Worm (Caenorhabditis elegans) whole organism, L4 larva: ENCODE data around the gene B0244.10.

Experiments used
- F10B5.3 ChIP-seq: sonication (generic microtip); optimal IDR thresholded peaks from 2 replicates; lab custom pipeline; 2016; ENCODE audit warnings: mild to moderate bottlenecking, missing genetic modification characterization, missing compliant biosample characterization
- F44E2.7 ChIP-seq: fragments of 200-800 bp; sonication (Bioruptor generic); IDR thresholded peaks from 2 replicates; pipeline ENCODE4 v2.1.2; 2022; ENCODE audit warnings: missing genetic modification characterization, missing compliant biosample characterization
- T20F7.1 ChIP-seq: fragments of 200-800 bp; sonication (Bioruptor generic); optimal IDR thresholded peaks from 2 replicates; lab custom pipeline; 2018; ENCODE audit warnings: mild to moderate bottlenecking, missing genetic modification characterization, missing compliant biosample characterization
- Y75B8A.6 ChIP-seq: fragments of 200-800 bp; sonication (Bioruptor generic); IDR thresholded peaks from 2 replicates; pipeline ENCODE4 v1.3.6; 2022; ENCODE audit warnings: missing genetic modification reagents, missing genetic modification characterization, missing compliant biosample characterization
- ZK337.2 ChIP-seq: fragments of 200-800 bp; sonication (Bioruptor generic); IDR thresholded peaks from 2 replicates; pipeline ENCODE4 v1.3.6; 2022; ENCODE audit warnings: missing genetic modification reagents, missing genetic modification characterization, missing compliant biosample characterization
- aly-2 ChIP-seq: sonication (generic microtip); optimal IDR thresholded peaks from 2 replicates; lab custom pipeline; 2018; ENCODE audit warnings: missing biosample characterization, missing genetic modification characterization
- attf-4 ChIP-seq: sonication (generic microtip); optimal IDR thresholded peaks from 3 replicates; lab custom pipeline; 2017; ENCODE audit warnings: missing biosample characterization, missing genetic modification characterization
- ceh-82 ChIP-seq: sonication (generic microtip); optimal IDR thresholded peaks from 2 replicates; lab custom pipeline; 2017; ENCODE audit warnings: missing biosample characterization, missing genetic modification characterization
- cey-2 ChIP-seq: sonication (generic microtip); optimal IDR thresholded peaks from 3 replicates; lab custom pipeline; 2017; ENCODE audit warnings: missing genetic modification characterization, mild to moderate bottlenecking, missing compliant biosample characterization, antibody characterized with exemption, borderline replicate concordance; ENCODE audit not compliant: insufficient read depth
- ctbp-1 ChIP-seq: fragments of 200-800 bp; sonication (Bioruptor generic); IDR thresholded peaks from 2 replicates; pipeline ENCODE4 v1.3.6; 2022; ENCODE audit warnings: missing genetic modification reagents, missing genetic modification characterization, missing compliant biosample characterization
- daf-12 ChIP-seq: fragments of 150-350 bp; optimal IDR thresholded peaks from 2 replicates; lab custom pipeline; 2014; ENCODE audit warnings: missing biosample characterization, missing genetic modification reagents, missing genetic modification characterization
- daf-16 ChIP-seq, 3 experiments: sonication (generic microtip); optimal IDR thresholded peaks; 2 replicates each; lab custom pipeline; 2016 to 2017; ENCODE audit warnings: missing genetic modification characterization in 3 of 3, missing genetic modification reagents in 3 of 3, mild to moderate bottlenecking in 2 of 3, missing compliant biosample characterization in 2 of 3, missing biosample characterization in 1 of 3, moderate library complexity in 1 of 3
- dmd-6 ChIP-seq: fragments of 200-800 bp; sonication (Bioruptor generic); IDR thresholded peaks from 2 replicates; pipeline ENCODE4 v1.3.6; 2022; ENCODE audit warnings: missing genetic modification reagents, missing genetic modification characterization, missing compliant biosample characterization
- egl-27 ChIP-seq: sonication (generic microtip); optimal IDR thresholded peaks from 3 replicates; lab custom pipeline; 2017; ENCODE audit warnings: missing biosample characterization, missing genetic modification reagents, missing genetic modification characterization
- egl-43 ChIP-seq: fragments of 200-800 bp; sonication (Bioruptor generic); IDR thresholded peaks from 2 replicates; pipeline ENCODE4 v1.3.6; 2022; ENCODE audit warnings: missing genetic modification reagents, missing genetic modification characterization, missing compliant biosample characterization
- fos-1 ChIP-seq: fragments of 150-350 bp; optimal IDR thresholded peaks from 2 replicates; lab custom pipeline; 2014; ENCODE audit warnings: missing biosample characterization, missing genetic modification characterization
- gei-8 ChIP-seq: fragments of 200-800 bp; sonication (Bioruptor generic); optimal IDR thresholded peaks from 2 replicates; lab custom pipeline; 2018; ENCODE audit warnings: mild to moderate bottlenecking, missing genetic modification characterization, missing compliant biosample characterization
- hif-1 ChIP-seq, 2 experiments: sonication (generic microtip); optimal IDR thresholded peaks; 2 replicates each; lab custom pipeline; 2016 to 2017; ENCODE audit warnings: missing compliant biosample characterization in 2 of 2, missing genetic modification characterization in 2 of 2, missing genetic modification reagents in 2 of 2, missing genotype in 2 of 2, mild to moderate bottlenecking in 1 of 2
- lim-7 ChIP-seq: fragments of 200-800 bp; sonication (Bioruptor generic); IDR thresholded peaks from 2 replicates; pipeline ENCODE4 v1.3.6; 2022; ENCODE audit warnings: missing genetic modification characterization, missing compliant biosample characterization
- lin-13 ChIP-seq: fragments of 150-350 bp; optimal IDR thresholded peaks from 2 replicates; lab custom pipeline; 2014; ENCODE audit warnings: missing biosample characterization, missing genetic modification reagents, missing genetic modification characterization
- lin-15B ChIP-seq: fragments of 150-350 bp; sonication (generic microtip); optimal IDR thresholded peaks from 3 replicates; lab custom pipeline; 2014; ENCODE audit warnings: missing biosample characterization, missing genetic modification characterization
- lin-38 ChIP-seq: fragments of 200-800 bp; sonication (Bioruptor generic); IDR thresholded peaks from 2 replicates; pipeline ENCODE4 v1.3.6; 2022; ENCODE audit warnings: missing genetic modification reagents, missing genetic modification characterization, missing compliant biosample characterization
- lin-39 ChIP-seq: fragments of 150-350 bp; optimal IDR thresholded peaks from 2 replicates; lab custom pipeline; 2014; ENCODE audit warnings: missing biosample characterization, missing genetic modification reagents, missing genetic modification characterization
- lir-3 ChIP-seq: sonication (generic microtip); optimal IDR thresholded peaks from 2 replicates; lab custom pipeline; 2016; ENCODE audit warnings: mild to moderate bottlenecking, missing genetic modification characterization, missing compliant biosample characterization
- lsy-2 ChIP-seq, 2 experiments: fragments of 150-350 bp in 1 of 2; sonication (generic microtip) in 1 of 2; optimal IDR thresholded peaks; 2 replicates each; lab custom pipeline; 2014 to 2017; ENCODE audit warnings: missing biosample characterization in 2 of 2, missing genetic modification characterization in 2 of 2
- madf-9 ChIP-seq: fragments of 200-800 bp; sonication (Bioruptor generic); conservative IDR thresholded peaks from 2 replicates; pipeline ENCODE4 v1.3.6; 2022; ENCODE audit warnings: missing genetic modification reagents, missing genetic modification characterization, missing compliant biosample characterization
- mdl-1 ChIP-seq, 2 experiments: fragments of 150-350 bp in 1 of 2; sonication (generic microtip) in 1 of 2; optimal IDR thresholded peaks; 2 replicates each; lab custom pipeline; 2014 to 2017; ENCODE audit warnings: missing biosample characterization in 2 of 2, missing genetic modification characterization in 2 of 2
- mdt-29 ChIP-seq: fragments of 200-800 bp; sonication (Bioruptor generic); IDR thresholded peaks from 2 replicates; pipeline ENCODE4 v1.3.6; 2022; ENCODE audit warnings: missing genetic modification reagents, missing genetic modification characterization, missing compliant biosample characterization
- nhr-10 ChIP-seq: fragments of 150-350 bp; optimal IDR thresholded peaks from 2 replicates; lab custom pipeline; 2014; ENCODE audit warnings: missing biosample characterization, missing genetic modification characterization
- nhr-111 ChIP-seq: fragments of 200-800 bp; sonication (Bioruptor generic); optimal IDR thresholded peaks from 2 replicates; lab custom pipeline; 2018; ENCODE audit warnings: mild to moderate bottlenecking, missing genetic modification characterization, missing compliant biosample characterization
- nhr-237 ChIP-seq: sonication (generic microtip); optimal IDR thresholded peaks from 2 replicates; lab custom pipeline; 2017; ENCODE audit warnings: missing biosample characterization, missing genetic modification characterization
- nhr-28 ChIP-seq: fragments of 150-350 bp; optimal IDR thresholded peaks from 2 replicates; lab custom pipeline; 2014; ENCODE audit warnings: missing biosample characterization, missing genetic modification characterization
- nhr-41 ChIP-seq: fragments of 200-800 bp; sonication (Bioruptor generic); IDR thresholded peaks from 2 replicates; pipeline ENCODE4 v1.3.6; 2022; ENCODE audit warnings: missing genetic modification reagents, missing genetic modification characterization, missing compliant biosample characterization
- nhr-42 ChIP-seq: fragments of 200-800 bp; sonication (Bioruptor generic); IDR thresholded peaks from 2 replicates; pipeline ENCODE4 v1.3.6; 2022; ENCODE audit warnings: missing genetic modification characterization, missing compliant biosample characterization
- nhr-77 ChIP-seq: fragments of 150-350 bp; optimal IDR thresholded peaks from 2 replicates; lab custom pipeline; 2014; ENCODE audit warnings: missing biosample characterization, missing genetic modification characterization
- pha-4 ChIP-seq, 2 experiments: fragments of 150-350 bp in 1 of 2; fragments of 200-800 bp in 1 of 2; sonication (Bioruptor generic) in 1 of 2; IDR thresholded peaks in 1 of 2; optimal IDR thresholded peaks in 1 of 2; 2 replicates each; pipeline versions ENCODE4 v1.3.6 to Lab custom; 2014 to 2022; ENCODE audit warnings: missing genetic modification characterization in 2 of 2, missing genetic modification reagents in 2 of 2, missing biosample characterization in 1 of 2, missing compliant biosample characterization in 1 of 2
- php-3 ChIP-seq: fragments of 200-800 bp; sonication (Bioruptor generic); IDR thresholded peaks from 2 replicates; pipeline ENCODE4 v1.3.6; 2022; ENCODE audit warnings: missing genetic modification reagents, missing genetic modification characterization, missing compliant biosample characterization
- pqm-1 ChIP-seq: sonication (generic microtip); optimal IDR thresholded peaks from 2 replicates; lab custom pipeline; 2017; ENCODE audit warnings: missing biosample characterization, missing genetic modification characterization
- set-16 ChIP-seq: fragments of 200-800 bp; sonication (Bioruptor generic); IDR thresholded peaks from 2 replicates; pipeline ENCODE4 v1.3.6; 2022; ENCODE audit warnings: missing genetic modification reagents, missing genetic modification characterization, missing compliant biosample characterization
- skn-1 ChIP-seq: fragments of 150-350 bp; optimal IDR thresholded peaks from 2 replicates; lab custom pipeline; 2014; ENCODE audit warnings: missing biosample characterization, missing genetic modification characterization
- snpc-1.2 ChIP-seq: fragments of 200-800 bp; sonication (Bioruptor generic); IDR thresholded peaks from 2 replicates; pipeline ENCODE4 v1.3.6; 2022; ENCODE audit warnings: missing genetic modification reagents, missing genetic modification characterization, missing compliant biosample characterization
- snpc-4 ChIP-seq: fragments of 150-350 bp; optimal IDR thresholded peaks from 2 replicates; lab custom pipeline; 2014; ENCODE audit warnings: missing biosample characterization, missing genetic modification characterization
- spr-1 ChIP-seq: sonication (generic microtip); optimal IDR thresholded peaks from 2 replicates; lab custom pipeline; 2016; ENCODE audit warnings: mild to moderate bottlenecking, missing genetic modification characterization, missing compliant biosample characterization
- spr-3 ChIP-seq: fragments of 200-800 bp; sonication (Bioruptor generic); optimal IDR thresholded peaks from 2 replicates; lab custom pipeline; 2018; ENCODE audit warnings: mild to moderate bottlenecking, missing genetic modification characterization, missing compliant biosample characterization
- tag-97 ChIP-seq: fragments of 200-800 bp; sonication (Bioruptor generic); IDR thresholded peaks from 2 replicates; pipeline ENCODE4 v1.3.6; 2022; ENCODE audit warnings: missing genetic modification characterization, missing compliant biosample characterization
- tra-1 ChIP-seq: fragments of 200-800 bp; sonication (Bioruptor generic); IDR thresholded peaks from 2 replicates; pipeline ENCODE4 v1.3.6; 2022; ENCODE audit warnings: missing genetic modification reagents, missing genetic modification characterization, missing compliant biosample characterization
- unc-130 ChIP-seq: sonication (generic microtip); optimal IDR thresholded peaks from 2 replicates; lab custom pipeline; 2016; ENCODE audit warnings: missing genetic modification reagents, missing genetic modification characterization, missing compliant biosample characterization
- zag-1 ChIP-seq: fragments of 150-350 bp; optimal IDR thresholded peaks from 2 replicates; lab custom pipeline; 2014; ENCODE audit warnings: missing biosample characterization, missing genetic modification characterization
- zfp-2 ChIP-seq: sonication (generic microtip); optimal IDR thresholded peaks from 2 replicates; lab custom pipeline; 2016; ENCODE audit warnings: mild to moderate bottlenecking, missing genetic modification characterization, missing compliant biosample characterization
- ztf-11 ChIP-seq: fragments of 150-350 bp; optimal IDR thresholded peaks from 2 replicates; lab custom pipeline; 2014; ENCODE audit warnings: missing biosample characterization, missing genetic modification characterization

B0244.10 gene

ce11 chrIII:5705228-5705888, 29.6 kb upstream of the B0244.10 start, which contains the start of gene swp-1 (continued):
- TF ChIP-seq attf-4 (tag; lab: Kevin White, UChicago) = no peak
- no peak for TF ChIP-seq snpc-4
- 0 out of 2 replicates have a peak, but pooled peaks have one; percentile 6 for TF ChIP-seq lim-7 (GFP tag; lab: Robert Waterston, UW)
- no peak for TF ChIP-seq dmd-6 (GFP tag; lab: Robert Waterston, UW)
- no peak for TF ChIP-seq nhr-10
- TF ChIP-seq egl-43 (GFP tag; lab: Robert Waterston, UW) = no peak
- TF ChIP-seq cey-2 (tag; lab: Kevin White, UChicago) = no peak
- TF ChIP-seq nhr-237 (tag; lab: Kevin White, UChicago) = no peak
- no peak for TF ChIP-seq gei-8 (GFP tag; lab: Kevin White, UChicago)
- no peak for TF ChIP-seq hif-1 (tag; optimal IDR thresholded peaks at IDR 0.05; lab: Kevin White, UChicago)
- peak; percentile 35; the same call in 1 of the 2 replicates for TF ChIP-seq ctbp-1 (GFP tag; lab: Robert Waterston, UW)
- TF ChIP-seq ceh-82 (tag; lab: Kevin White, UChicago) = no peak
- no peak for TF ChIP-seq tra-1
- no peak for TF ChIP-seq zag-1 (tag; lab: Kevin White, UChicago)
- TF ChIP-seq lir-3 = no peak
- no peak for TF ChIP-seq F44E2.7
- no peak for TF ChIP-seq mdl-1 (tag; optimal IDR thresholded peaks at IDR 0.05; lab: Kevin White, UChicago)
- TF ChIP-seq spr-3 = no peak
- no peak for TF ChIP-seq spr-1 (tag; lab: Kevin White, UChicago)
- TF ChIP-seq lin-38 (GFP tag; lab: Robert Waterston, UW) = peak; percentile 48
- TF ChIP-seq nhr-77 (tag; lab: Kevin White, UChicago) = no peak
- TF ChIP-seq T20F7.1 (GFP tag; lab: Kevin White, UChicago) = no peak
- TF ChIP-seq fos-1 (tag; lab: Kevin White, UChicago) = no peak
- TF ChIP-seq nhr-28 (tag; lab: Kevin White, UChicago) = no peak
- no peak for TF ChIP-seq nhr-42 (GFP tag; lab: Robert Waterston, UW)
- TF ChIP-seq lin-15B (tag; lab: Kevin White, UChicago) = no peak
- TF ChIP-seq madf-9 (GFP tag; lab: Robert Waterston, UW) = no peak
- no peak for TF ChIP-seq daf-12 (tag; lab: Kevin White, UChicago)
- peak; percentile 48; the same call in 1 of the 2 replicates for TF ChIP-seq snpc-1.2 (GFP tag; lab: Robert Waterston, UW)
- no peak for TF ChIP-seq skn-1 (tag; lab: Kevin White, UChicago)
- no peak for TF ChIP-seq tag-97 (GFP tag; lab: Robert Waterston, UW)
- TF ChIP-seq ZK337.2 (GFP tag; lab: Robert Waterston, UW) = no peak
- TF ChIP-seq aly-2 = no peak
- TF ChIP-seq zfp-2 (tag; lab: Kevin White, UChicago) = no peak
- no peak for TF ChIP-seq mdt-29 (GFP tag; lab: Robert Waterston, UW)
- TF ChIP-seq Y75B8A.6 = no peak
- no peak for TF ChIP-seq F10B5.3
- TF ChIP-seq daf-16 (GFP tag; optimal IDR thresholded peaks at IDR 0.05; lab: Kevin White, UChicago) = no peak
- TF ChIP-seq daf-16 (tag; optimal IDR thresholded peaks at IDR 0.05; lab: Kevin White, UChicago) = no peak
- TF ChIP-seq php-3 (GFP tag; lab: Robert Waterston, UW) = no peak
- no peak for TF ChIP-seq set-16 (GFP tag; lab: Robert Waterston, UW)
- TF ChIP-seq nhr-111 (GFP tag; lab: Kevin White, UChicago) = no peak
- TF ChIP-seq pha-4 (GFP tag; IDR thresholded peaks at IDR 0.05; lab: Robert Waterston, UW) = no peak
- TF ChIP-seq pha-4 (tag; optimal IDR thresholded peaks at IDR 0.05; lab: Kevin White, UChicago) = no peak
- no peak for TF ChIP-seq pqm-1 (tag; lab: Kevin White, UChicago)
- no peak for TF ChIP-seq lin-13 (GFP tag; lab: Kevin White, UChicago)
- no peak for TF ChIP-seq egl-27 (tag; lab: Kevin White, UChicago)
- TF ChIP-seq unc-130 (GFP tag; lab: Kevin White, UChicago) = peak; percentile 5
- no peak for TF ChIP-seq lin-39 (tag; lab: Kevin White, UChicago)
- TF ChIP-seq ztf-11 (tag; lab: Kevin White, UChicago) = no peak
- no peak for TF ChIP-seq lsy-2 (tag; optimal IDR thresholded peaks at IDR 0.05; lab: Kevin White, UChicago)
- TF ChIP-seq nhr-41 (GFP tag; lab: Robert Waterston, UW) = no peak
